Worm (Caenorhabditis elegans): ENCODE data around the gene dnj-14.

- TF ChIP-seq lir-1 (GFP tag; conservative IDR thresholded peaks at IDR 0.05), result no peak
- TF ChIP-seq lin-26 (GFP tag; IDR thresholded peaks at IDR 0.05), result no peak
- TF ChIP-seq nhr-90 (tag; optimal IDR thresholded peaks at IDR 0.05), result no peak
- TF ChIP-seq lsl-1 (GFP tag; optimal IDR thresholded peaks at IDR 0.05), result no peak
- no peak for TF ChIP-seq nfya-1 (tag; optimal IDR thresholded peaks at IDR 0.05; ENCODE audit: borderline replicate concordance, insufficient read depth)
- no peak for TF ChIP-seq ama-1 (optimal IDR thresholded peaks at IDR 0.05)
- no peak for TF ChIP-seq ama-1 (GFP tag; optimal IDR thresholded peaks at IDR 0.05)
- no peak for TF ChIP-seq snpc-4 (GFP tag; optimal IDR thresholded peaks at IDR 0.05)
- no peak for TF ChIP-seq snpc-4 (tag; optimal IDR thresholded peaks at IDR 0.05)
- no peak for TF ChIP-seq pha-4 (tag; optimal IDR thresholded peaks at IDR 0.05)
- no peak for TF ChIP-seq rcor-1 (GFP tag; IDR thresholded peaks at IDR 0.05)
Observed at ce11 chrX:4691148-4691773, 20.3 kb downstream of the dnj-14 start, which contains the start of gene K02G10.5.

Measured in whole organism, young adult.